Worm (Caenorhabditis elegans) whole organism, late embryonic: Measurements from ENCODE around the gene C56C10.7.

Source experiments
- ama-1 ChIP-seq: fragments of 150-350 bp; optimal IDR thresholded peaks from 2 replicates; lab custom pipeline; 2014
- ceh-48 ChIP-seq: sonication (generic microtip); optimal IDR thresholded peaks from 2 replicates; lab custom pipeline; 2016; ENCODE audit warnings: missing genetic modification characterization, inconsistent platforms, missing compliant biosample characterization
- ceh-6 ChIP-seq: fragments of 200-800 bp; sonication (Bioruptor generic); optimal IDR thresholded peaks from 2 replicates; lab custom pipeline; 2018; ENCODE audit warnings: mild to moderate bottlenecking, missing genetic modification characterization, missing compliant biosample characterization
- ets-4 ChIP-seq: sonication (generic microtip); optimal IDR thresholded peaks from 2 replicates; lab custom pipeline; 2016; ENCODE audit warnings: missing genetic modification characterization, missing compliant biosample characterization
- fkh-10 ChIP-seq: fragments of 150-350 bp; optimal IDR thresholded peaks from 2 replicates; lab custom pipeline; 2014; ENCODE audit warnings: missing biosample characterization, missing genetic modification reagents, missing genetic modification characterization
- hlh-15 ChIP-seq: sonication (generic microtip); optimal IDR thresholded peaks from 2 replicates; lab custom pipeline; 2016; ENCODE audit warnings: missing genetic modification characterization, missing compliant biosample characterization
- nfya-1 ChIP-seq: sonication (generic microtip); optimal IDR thresholded peaks from 2 replicates; lab custom pipeline; 2017; ENCODE audit warnings: missing genetic modification characterization, mild to moderate bottlenecking, missing compliant biosample characterization, antibody characterized with exemption, moderate library complexity
- pax-1 ChIP-seq: fragments of 150-350 bp; optimal IDR thresholded peaks from 2 replicates; lab custom pipeline; 2014; ENCODE audit warnings: missing biosample characterization, missing genetic modification characterization
- pha-4 ChIP-seq: fragments of 150-350 bp; optimal IDR thresholded peaks from 2 replicates; lab custom pipeline; 2018; ENCODE audit warnings: missing biosample characterization, missing genetic modification reagents, missing genetic modification characterization
- pqm-1 ChIP-seq: sonication (generic microtip); optimal IDR thresholded peaks from 2 replicates; lab custom pipeline; 2016; ENCODE audit warnings: missing genetic modification characterization, missing compliant biosample characterization
- sox-4 ChIP-seq: sonication (generic microtip); optimal IDR thresholded peaks from 2 replicates; lab custom pipeline; 2017; ENCODE audit warnings: mild to moderate bottlenecking, missing genetic modification characterization, inconsistent platforms, missing compliant biosample characterization
- tbx-2 ChIP-seq: sonication (generic microtip); optimal IDR thresholded peaks from 2 replicates; lab custom pipeline; 2016; ENCODE audit warnings: missing genetic modification characterization, missing compliant biosample characterization

- TF ChIP-seq pha-4 (tag; lab: Kevin White, UChicago) (no peak), tbx-2 (tag; lab: Kevin White, UChicago) (no peak), ets-4 (tag; lab: Kevin White, UChicago) (no peak), pqm-1 (tag; lab: Kevin White, UChicago) (no peak), sox-4 (no peak), pax-1 (tag; lab: Kevin White, UChicago) (no peak), hlh-15 (tag; lab: Kevin White, UChicago) (no peak), fkh-10 (GFP tag; lab: Kevin White, UChicago) (no peak), nfya-1 (tag; lab: Kevin White, UChicago) (no peak), ceh-48 (tag; lab: Kevin White, UChicago) (no peak), ama-1 (lab: Kevin White, UChicago) (no peak), ceh-6 (GFP tag; lab: Kevin White, UChicago) (no peak)
Observed at ce11 chrII:6629775-6630174, 42.4 kb upstream of the C56C10.7 start.
